Worm (Caenorhabditis elegans): ENCODE measurements around the gene asp-3.

ce11 chrX:6744537-6744936, 46.3 kb upstream of the asp-3 start:
- TF ChIP-seq nhr-28 (tag; optimal IDR thresholded peaks at IDR 0.05) (no peak), nhr-237 (tag; optimal IDR thresholded peaks at IDR 0.05) (no peak), fos-1 (tag; optimal IDR thresholded peaks at IDR 0.05) (peak; percentile 31), nhr-23 (tag; optimal IDR thresholded peaks at IDR 0.05) (peak; percentile 65), elt-3 (tag; optimal IDR thresholded peaks at IDR 0.05) (peak in 1 of 3 experiments; percentile 83)
